Fruit fly (Drosophila melanogaster): ENCODE results near the gene CG43321.
A peak's percentile ranks its signal among the peaks of the same experiment; 100 is the strongest.

The CG43321 gene

DNA sequence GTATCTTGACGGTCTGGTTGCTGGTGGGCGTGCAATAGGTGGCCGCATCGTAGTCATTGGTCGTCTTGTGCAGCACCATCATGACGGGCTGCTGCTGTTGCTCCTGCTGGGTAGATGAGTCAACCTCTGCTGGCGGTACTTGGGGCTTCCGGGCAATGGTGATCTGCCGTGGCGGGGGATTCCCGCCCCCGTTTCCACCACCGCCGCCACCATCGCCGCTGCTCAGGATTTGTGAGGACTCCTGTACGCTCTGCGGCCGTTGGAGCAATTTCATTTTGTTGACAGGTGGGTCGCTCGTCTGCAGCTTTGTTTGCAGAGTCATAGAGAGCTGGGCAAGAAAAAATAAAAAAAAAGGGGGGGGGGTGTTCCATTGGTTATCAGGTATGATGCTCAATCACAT, 14.2 kb downstream of the CG43321 start:
- TF ChIP-seq CG11617 (GFP tag; optimal IDR thresholded peaks at IDR 0.05) (no peak), ovo (GFP tag; optimal IDR thresholded peaks at IDR 0.05) (no peak), toe (GFP tag; optimal IDR thresholded peaks at IDR 0.05) (no peak), CG12768 (GFP tag; optimal IDR thresholded peaks at IDR 0.05) (no peak), bab1 (GFP tag; optimal IDR thresholded peaks at IDR 0.05) (no peak), cnc (optimal IDR thresholded peaks at IDR 0.05) (no peak), CG7101 (tag; optimal IDR thresholded peaks at IDR 0.05) (no peak), kay (GFP tag; ENCODE audit: borderline replicate concordance) (no peak), cic (GFP tag; optimal IDR thresholded peaks at IDR 0.05) (no peak)

- no peak for TF ChIP-seq CG5204 (GFP tag; optimal IDR thresholded peaks at IDR 0.05)
- peak; percentile 5 for TF ChIP-seq CG14711 (tag; optimal IDR thresholded peaks at IDR 0.05)
- no peak for TF ChIP-seq kay (GFP tag; ENCODE audit: borderline replicate concordance)
- peak; percentile 61 for TF ChIP-seq bab1 (GFP tag; optimal IDR thresholded peaks at IDR 0.05)
- TF ChIP-seq CG11617 (GFP tag; optimal IDR thresholded peaks at IDR 0.05): peak; percentile 72
- TF ChIP-seq CG1620 (GFP tag; optimal IDR thresholded peaks at IDR 0.05): peak; percentile 42
- TF ChIP-seq pad (GFP tag; optimal IDR thresholded peaks at IDR 0.05): no peak
- peak; percentile 54 for TF ChIP-seq ovo (GFP tag; optimal IDR thresholded peaks at IDR 0.05)
- peak; percentile 4 for TF ChIP-seq CG7045 (GFP tag; optimal IDR thresholded peaks at IDR 0.05)
- TF ChIP-seq Mnt (GFP tag; optimal IDR thresholded peaks at IDR 0.05): peak; percentile 50
- no peak for TF ChIP-seq toe (GFP tag; optimal IDR thresholded peaks at IDR 0.05)
- TF ChIP-seq Crg-1 (GFP tag; optimal IDR thresholded peaks at IDR 0.05): no peak
- TF ChIP-seq tj (GFP tag; optimal IDR thresholded peaks at IDR 0.05): peak; percentile 45
- no peak for TF ChIP-seq Clk (GFP tag; optimal IDR thresholded peaks at IDR 0.05)
- peak; percentile 19 for TF ChIP-seq CG7101 (tag; optimal IDR thresholded peaks at IDR 0.05)
- TF ChIP-seq CG33017 (tag; optimal IDR thresholded peaks at IDR 0.05): no peak
- peak; percentile 45 for TF ChIP-seq Hr96 (GFP tag; optimal IDR thresholded peaks at IDR 0.05)
- peak; percentile 20 for TF ChIP-seq CG12768 (GFP tag; optimal IDR thresholded peaks at IDR 0.05)
- no peak for TF ChIP-seq cic (GFP tag; optimal IDR thresholded peaks at IDR 0.05)
- no peak for TF ChIP-seq cnc (optimal IDR thresholded peaks at IDR 0.05)
Measured at dm6 chr2L:7026988-7027908, 15.2 kb downstream of the CG43321 start, which contains the start of the genes CG31908 and MME1. TSS of gene CG31908 (minus strand) at chr2L:7027389. TSS of gene MME1 (plus strand) at chr2L:7027526.

dm6 chr2L:7028440-7028839, 16.4 kb downstream of the CG43321 start:
- TF ChIP-seq pad (GFP tag; optimal IDR thresholded peaks at IDR 0.05) (no peak), CG12768 (GFP tag; optimal IDR thresholded peaks at IDR 0.05) (peak; percentile 74)

DNA sequence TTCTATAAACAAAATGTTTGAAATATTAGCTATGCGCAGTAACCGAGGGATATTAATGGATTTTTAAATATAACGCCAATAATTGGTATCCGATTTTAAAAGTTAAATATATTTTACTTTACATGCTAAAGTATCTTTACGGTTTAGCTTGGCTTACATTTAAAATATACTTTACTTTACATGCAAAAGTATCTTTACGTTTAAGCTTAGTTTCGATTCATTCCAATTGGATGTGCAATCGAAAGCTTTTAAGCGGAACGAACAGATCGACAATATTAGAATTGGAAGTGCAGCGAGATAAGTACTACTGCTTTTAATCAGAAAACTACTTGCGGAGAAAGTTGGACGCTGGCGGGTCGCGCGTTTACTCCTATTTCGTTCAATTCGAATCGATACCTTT, 16.9 kb downstream of the CG43321 start:
- TF ChIP-seq CG33017 (tag; optimal IDR thresholded peaks at IDR 0.05) (no peak), bab1 (GFP tag; optimal IDR thresholded peaks at IDR 0.05) (no peak), pad (GFP tag; optimal IDR thresholded peaks at IDR 0.05) (no peak), CG1620 (GFP tag; optimal IDR thresholded peaks at IDR 0.05) (no peak), CG7045 (GFP tag; optimal IDR thresholded peaks at IDR 0.05) (no peak), cic (GFP tag; optimal IDR thresholded peaks at IDR 0.05) (no peak), Mnt (GFP tag; optimal IDR thresholded peaks at IDR 0.05) (no peak)

- TF ChIP-seq bab1 (GFP tag; optimal IDR thresholded peaks at IDR 0.05) (peak; percentile 75), Crg-1 (GFP tag; optimal IDR thresholded peaks at IDR 0.05) (peak; percentile 73), CG7045 (GFP tag; optimal IDR thresholded peaks at IDR 0.05) (peak; percentile 29), CG12768 (GFP tag; optimal IDR thresholded peaks at IDR 0.05) (no peak), CG7101 (tag; optimal IDR thresholded peaks at IDR 0.05) (peak; percentile 67), cnc (optimal IDR thresholded peaks at IDR 0.05) (no peak), CG14711 (tag; optimal IDR thresholded peaks at IDR 0.05) (peak; percentile 93), CG11617 (GFP tag; optimal IDR thresholded peaks at IDR 0.05) (peak; percentile 53), tj (GFP tag; optimal IDR thresholded peaks at IDR 0.05) (peak; percentile 72), CG5204 (GFP tag; optimal IDR thresholded peaks at IDR 0.05) (no peak), cic (GFP tag; optimal IDR thresholded peaks at IDR 0.05) (peak; percentile 47), Mnt (GFP tag; optimal IDR thresholded peaks at IDR 0.05) (peak; percentile 84), Clk (GFP tag; optimal IDR thresholded peaks at IDR 0.05) (no peak), Hr96 (GFP tag; optimal IDR thresholded peaks at IDR 0.05) (peak; percentile 74), pad (GFP tag; optimal IDR thresholded peaks at IDR 0.05) (no peak), ovo (GFP tag; optimal IDR thresholded peaks at IDR 0.05) (peak; percentile 55), CG33017 (tag; optimal IDR thresholded peaks at IDR 0.05) (no peak), kay (GFP tag; ENCODE audit: borderline replicate concordance) (peak; percentile 95), CG1620 (GFP tag; optimal IDR thresholded peaks at IDR 0.05) (peak; percentile 70), toe (GFP tag; optimal IDR thresholded peaks at IDR 0.05) (no peak)
Measured at dm6 chr2L:7032517-7032951, 20.5 kb downstream of the CG43321 start, which contains the start of the genes Rab30 and Caper. TSS of gene Rab30 (minus strand) at chr2L:7032606. TSS of gene Caper (plus strand) at chr2L:7032721.

- TF ChIP-seq CG12768 (GFP tag; optimal IDR thresholded peaks at IDR 0.05) (peak; percentile 41), CG7045 (GFP tag; optimal IDR thresholded peaks at IDR 0.05) (peak; percentile 54), CG5204 (GFP tag; optimal IDR thresholded peaks at IDR 0.05) (no peak), cnc (optimal IDR thresholded peaks at IDR 0.05) (no peak), kay (GFP tag; ENCODE audit: borderline replicate concordance) (peak; percentile 84), toe (GFP tag; optimal IDR thresholded peaks at IDR 0.05) (no peak), CG7101 (tag; optimal IDR thresholded peaks at IDR 0.05) (peak; percentile 39), Hr96 (GFP tag; optimal IDR thresholded peaks at IDR 0.05) (peak; percentile 45), CG11617 (GFP tag; optimal IDR thresholded peaks at IDR 0.05) (peak; percentile 64), pad (GFP tag; optimal IDR thresholded peaks at IDR 0.05) (peak; percentile 14), CG14711 (tag; optimal IDR thresholded peaks at IDR 0.05) (no peak), Clk (GFP tag; optimal IDR thresholded peaks at IDR 0.05) (peak; percentile 33), bab1 (GFP tag; optimal IDR thresholded peaks at IDR 0.05) (peak; percentile 34), tj (GFP tag; optimal IDR thresholded peaks at IDR 0.05) (peak; percentile 40), Mnt (GFP tag; optimal IDR thresholded peaks at IDR 0.05) (peak; percentile 73), Crg-1 (GFP tag; optimal IDR thresholded peaks at IDR 0.05) (no peak), CG33017 (tag; optimal IDR thresholded peaks at IDR 0.05) (peak; percentile 53), CG1620 (GFP tag; optimal IDR thresholded peaks at IDR 0.05) (peak; percentile 62), cic (GFP tag; optimal IDR thresholded peaks at IDR 0.05) (peak; percentile 79), ovo (GFP tag; optimal IDR thresholded peaks at IDR 0.05) (peak; percentile 3)
Measured at dm6 chr2L:7033100-7033675, 21.1 kb downstream of the CG43321 start.
